Worm (Caenorhabditis elegans) whole organism, mixed stage, embryonic: ENCODE measurements around the gene C45H4.21.

Experiments used
- M03D4.4 ChIP-seq: sonication (generic microtip); optimal IDR thresholded peaks from 2 replicates; lab custom pipeline; 2017; ENCODE audit warnings: mild to moderate bottlenecking, missing genetic modification characterization, missing compliant biosample characterization
- bed-3 ChIP-seq: fragments of 200-800 bp; sonication (Bioruptor generic); optimal IDR thresholded peaks from 3 replicates; lab custom pipeline; 2018; ENCODE audit warnings: mild to moderate bottlenecking, missing genetic modification characterization, moderate library complexity, missing compliant biosample characterization
- blmp-1 ChIP-seq: fragments of 150-350 bp; optimal IDR thresholded peaks from 2 replicates; lab custom pipeline; 2014; ENCODE audit warnings: missing biosample characterization, missing genetic modification characterization
- ceh-43 ChIP-seq: fragments of 200-800 bp; sonication (Bioruptor generic); optimal IDR thresholded peaks from 2 replicates; lab custom pipeline; 2018; ENCODE audit warnings: mild to moderate bottlenecking, missing genetic modification characterization, moderate library complexity, missing compliant biosample characterization
- ceh-83 ChIP-seq: fragments of 200-800 bp; sonication (Bioruptor generic); optimal IDR thresholded peaks from 2 replicates; lab custom pipeline; 2018; ENCODE audit warnings: mild to moderate bottlenecking, missing genetic modification characterization, missing compliant biosample characterization
- ces-1 ChIP-seq: fragments of 150-350 bp; optimal IDR thresholded peaks from 2 replicates; lab custom pipeline; 2014; ENCODE audit warnings: missing biosample characterization, missing genetic modification reagents, missing genetic modification characterization
- cnd-1 ChIP-seq: fragments of 200-800 bp; sonication (Bioruptor generic); optimal IDR thresholded peaks from 2 replicates; lab custom pipeline; 2018; ENCODE audit warnings: mild to moderate bottlenecking, missing genetic modification characterization, missing compliant biosample characterization
- drap-1 ChIP-seq: fragments of 200-800 bp; sonication (Bioruptor generic); optimal IDR thresholded peaks from 3 replicates; lab custom pipeline; 2018; ENCODE audit warnings: mild to moderate bottlenecking, missing genetic modification characterization, missing compliant biosample characterization
- elt-1 ChIP-seq: sonication (generic microtip); optimal IDR thresholded peaks from 2 replicates; lab custom pipeline; 2017; ENCODE audit warnings: missing genetic modification characterization, mild to moderate bottlenecking, missing compliant biosample characterization, antibody characterized with exemption, moderate library complexity, borderline replicate concordance; ENCODE audit not compliant: insufficient read depth
- elt-3 ChIP-seq: fragments of 150-350 bp; optimal IDR thresholded peaks from 2 replicates; lab custom pipeline; 2014; ENCODE audit warnings: missing biosample characterization, missing genetic modification characterization
- flh-1 ChIP-seq: fragments of 200-800 bp; sonication (Bioruptor generic); optimal IDR thresholded peaks from 2 replicates; lab custom pipeline; 2018; ENCODE audit warnings: mild to moderate bottlenecking, missing genetic modification characterization, moderate library complexity, missing compliant biosample characterization
- ham-2 ChIP-seq: fragments of 200-800 bp; sonication (Bioruptor generic); optimal IDR thresholded peaks from 2 replicates; lab custom pipeline; 2018; ENCODE audit warnings: mild to moderate bottlenecking, missing genetic modification characterization, missing compliant biosample characterization
- hlh-1 ChIP-seq: fragments of 150-350 bp; optimal IDR thresholded peaks from 2 replicates; lab custom pipeline; 2014; ENCODE audit warnings: missing biosample characterization, missing genetic modification reagents, missing genetic modification characterization
- lin-13 ChIP-seq: fragments of 150-350 bp; optimal IDR thresholded peaks from 2 replicates; lab custom pipeline; 2014; ENCODE audit warnings: missing biosample characterization, missing genetic modification characterization
- lin-32 ChIP-seq: fragments of 200-800 bp; sonication (Bioruptor generic); optimal IDR thresholded peaks from 2 replicates; lab custom pipeline; 2018; ENCODE audit warnings: mild to moderate bottlenecking, missing genetic modification characterization, missing compliant biosample characterization
- lsy-2 ChIP-seq: fragments of 150-350 bp; optimal IDR thresholded peaks from 2 replicates; lab custom pipeline; 2014; ENCODE audit warnings: missing biosample characterization, missing genetic modification characterization
- mep-1 ChIP-seq: fragments of 150-350 bp; optimal IDR thresholded peaks from 2 replicates; lab custom pipeline; 2017; ENCODE audit warnings: missing biosample characterization, missing genetic modification reagents, missing genetic modification characterization, inconsistent platforms
- mls-2 ChIP-seq: sonication (generic microtip); optimal IDR thresholded peaks from 2 replicates; lab custom pipeline; 2016; ENCODE audit warnings: mild to moderate bottlenecking, missing genetic modification characterization, moderate library complexity, missing compliant biosample characterization
- nhr-12 ChIP-seq: fragments of 150-350 bp; optimal IDR thresholded peaks from 2 replicates; lab custom pipeline; 2014; ENCODE audit warnings: missing biosample characterization, missing genetic modification characterization
- nhr-2 ChIP-seq: fragments of 150-350 bp; optimal IDR thresholded peaks from 2 replicates; lab custom pipeline; 2014; ENCODE audit warnings: missing biosample characterization, missing genetic modification characterization
- nhr-28 ChIP-seq: fragments of 150-350 bp; optimal IDR thresholded peaks from 2 replicates; lab custom pipeline; 2014; ENCODE audit warnings: missing biosample characterization, missing genetic modification characterization
- sem-2 ChIP-seq: fragments of 200-800 bp; sonication (Bioruptor generic); optimal IDR thresholded peaks from 2 replicates; lab custom pipeline; 2018; ENCODE audit warnings: mild to moderate bottlenecking, missing genetic modification characterization, missing compliant biosample characterization
- snpc-4 ChIP-seq: fragments of 150-350 bp; optimal IDR thresholded peaks from 2 replicates; lab custom pipeline; 2014; ENCODE audit warnings: missing biosample characterization, missing genetic modification characterization
- sptf-1 ChIP-seq: sonication (generic microtip); optimal IDR thresholded peaks from 2 replicates; lab custom pipeline; 2017; ENCODE audit warnings: mild to moderate bottlenecking, missing genetic modification characterization, moderate library complexity, missing compliant biosample characterization
- tbx-8 ChIP-seq: fragments of 200-800 bp; sonication (Bioruptor generic); optimal IDR thresholded peaks from 2 replicates; lab custom pipeline; 2018; ENCODE audit warnings: mild to moderate bottlenecking, missing genetic modification characterization, moderate library complexity, missing compliant biosample characterization
- unc-120 ChIP-seq: sonication (generic microtip); optimal IDR thresholded peaks from 2 replicates; lab custom pipeline; 2017; ENCODE audit warnings: missing genetic modification characterization, missing compliant biosample characterization; ENCODE audit not compliant: poor library complexity, severe bottlenecking
- zip-8 ChIP-seq: fragments of 150-350 bp; optimal IDR thresholded peaks from 2 replicates; lab custom pipeline; 2014; ENCODE audit warnings: missing biosample characterization, missing genetic modification characterization

C45H4.21 gene

DNA sequence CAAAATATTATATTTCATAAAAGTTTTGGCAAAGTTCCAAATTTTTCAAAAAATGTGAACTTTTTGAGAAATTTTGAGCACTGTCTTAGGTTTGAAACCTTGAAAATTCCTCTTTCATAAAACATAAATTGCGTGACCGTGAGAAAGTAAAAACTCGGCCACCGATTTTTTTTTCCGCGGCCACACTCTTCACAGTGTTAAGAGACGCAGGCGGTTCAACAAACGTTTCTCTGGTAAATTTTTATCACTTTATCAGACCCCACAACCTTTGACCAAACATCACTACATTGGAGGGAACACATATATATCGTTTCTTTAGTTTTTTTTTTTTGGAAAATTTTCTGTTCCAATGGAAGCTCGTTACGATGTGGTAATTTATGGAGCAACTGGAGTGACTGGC, 26.8 kb downstream of the C45H4.21 start, which contains the start of gene F22F7.2:
Gene F22F7.2, plus strand, starts transcription at position 266 of the 400 bp plus-strand sequence.
- TF ChIP-seq unc-120 (tag; lab: Kevin White, UChicago) (no peak), mep-1 (tag; lab: Kevin White, UChicago) (no peak), hlh-1 (tag; lab: Kevin White, UChicago) (no peak), bed-3 (no peak), elt-3 (tag; lab: Kevin White, UChicago) (no peak)

DNA sequence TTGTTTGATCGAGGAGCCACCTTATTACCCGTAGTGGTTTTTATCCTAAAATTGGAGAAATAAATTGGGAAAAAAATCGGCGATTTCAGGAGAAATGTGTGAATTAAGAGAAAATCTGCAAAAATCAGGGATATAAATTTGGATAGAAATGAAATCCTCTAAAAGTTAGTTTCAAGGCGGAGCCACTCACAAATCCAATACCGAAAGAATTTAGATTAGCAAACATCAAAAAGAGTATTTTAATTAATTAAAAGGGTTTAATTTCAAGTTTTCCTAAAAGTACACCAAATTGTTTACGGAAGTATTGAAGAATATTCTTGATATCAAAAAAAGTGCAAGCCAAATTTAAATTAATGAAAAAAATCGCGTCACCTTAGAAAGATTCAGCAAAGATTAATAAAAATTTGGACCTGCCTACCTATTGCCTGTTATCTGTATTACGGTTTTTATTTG, 27.4 kb downstream of the C45H4.21 start, which contains the start of gene F22F7.8:
Gene F22F7.8, minus strand, starts transcription at position 51 of the 453 bp plus-strand sequence.
- TF ChIP-seq sptf-1 (no peak), lin-32 (GFP tag; lab: Kevin White, UChicago) (no peak), lin-13 (tag; lab: Kevin White, UChicago) (no peak), ham-2 (GFP tag; lab: Kevin White, UChicago) (no peak), zip-8 (tag; lab: Kevin White, UChicago) (no peak), flh-1 (GFP tag; lab: Kevin White, UChicago) (no peak), ceh-83 (GFP tag; lab: Kevin White, UChicago) (no peak), mep-1 (tag; lab: Kevin White, UChicago) (no peak), ces-1 (no peak), cnd-1 (tag; lab: Kevin White, UChicago) (no peak), blmp-1 (tag; lab: Kevin White, UChicago) (no peak), nhr-2 (tag; lab: Kevin White, UChicago) (no peak), snpc-4 (no peak), bed-3 (no peak), sem-2 (no peak), drap-1 (GFP tag; lab: Kevin White, UChicago) (no peak), lsy-2 (tag; lab: Kevin White, UChicago) (no peak), tbx-8 (GFP tag; lab: Kevin White, UChicago) (no peak), unc-120 (tag; lab: Kevin White, UChicago) (no peak)

DNA sequence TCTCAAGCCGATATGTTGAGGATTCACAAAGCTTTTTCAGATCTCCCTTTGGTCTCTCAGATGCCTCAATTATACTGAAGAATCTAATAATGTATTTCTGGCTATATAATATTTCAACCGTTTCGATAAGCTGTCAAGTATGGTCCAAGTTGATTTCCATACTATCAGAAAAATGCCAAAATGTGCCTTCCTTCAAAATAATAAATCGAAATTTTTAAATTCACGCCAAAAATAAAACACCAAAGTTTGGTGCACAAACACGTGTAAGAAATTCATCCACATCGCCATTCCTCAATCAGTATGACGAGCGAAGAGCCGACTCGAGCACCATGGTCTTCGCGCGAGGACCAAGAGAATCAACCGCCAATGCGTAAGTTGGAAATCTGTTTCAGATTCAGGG, 29.8 kb downstream of the C45H4.21 start, which contains the start of gene F22F7.11:
Gene F22F7.11, plus strand, starts transcription at position 301 of the 400 bp plus-strand sequence.
- no peak for TF ChIP-seq snpc-4
- no peak for TF ChIP-seq bed-3
- TF ChIP-seq mls-2 (tag; lab: Kevin White, UChicago) = no peak
- no peak for TF ChIP-seq sem-2
- TF ChIP-seq ces-1 = no peak
- TF ChIP-seq unc-120 (tag; lab: Kevin White, UChicago) = no peak
- TF ChIP-seq zip-8 (tag; lab: Kevin White, UChicago) = no peak

ce11 chrV:2118574-2118973, 30.8 kb downstream of the C45H4.21 start, which contains the start of gene bgnt-1.2:
TSS of gene bgnt-1.2 (minus strand) at chrV:2118674.
- TF ChIP-seq unc-120 (tag; lab: Kevin White, UChicago) (no peak), blmp-1 (tag; lab: Kevin White, UChicago) (no peak), mls-2 (tag; lab: Kevin White, UChicago) (no peak), M03D4.4 (tag; lab: Kevin White, UChicago) (no peak), flh-1 (GFP tag; lab: Kevin White, UChicago) (no peak), ceh-83 (GFP tag; lab: Kevin White, UChicago) (no peak), tbx-8 (GFP tag; lab: Kevin White, UChicago) (no peak), ces-1 (no peak), snpc-4 (no peak), elt-3 (tag; lab: Kevin White, UChicago) (no peak), elt-1 (tag; lab: Kevin White, UChicago) (no peak), mep-1 (tag; lab: Kevin White, UChicago) (no peak), nhr-28 (tag; lab: Kevin White, UChicago) (no peak), lin-13 (tag; lab: Kevin White, UChicago) (no peak), lin-32 (GFP tag; lab: Kevin White, UChicago) (no peak)

- TF ChIP-seq drap-1 (GFP tag; lab: Kevin White, UChicago) (no peak), nhr-12 (tag; lab: Kevin White, UChicago) (no peak), ceh-43 (GFP tag; lab: Kevin White, UChicago) (no peak), zip-8 (tag; lab: Kevin White, UChicago) (no peak), sptf-1 (no peak)
Measured at ce11 chrV:2110368-2110767, 39.0 kb downstream of the C45H4.21 start, which contains the start of gene F22F7.3. TSS of gene F22F7.3 (plus strand) at chrV:2110668.
